Fruit fly (Drosophila melanogaster): Measurements from ENCODE around the gene CG13078.

Gene CG13078

DNA sequence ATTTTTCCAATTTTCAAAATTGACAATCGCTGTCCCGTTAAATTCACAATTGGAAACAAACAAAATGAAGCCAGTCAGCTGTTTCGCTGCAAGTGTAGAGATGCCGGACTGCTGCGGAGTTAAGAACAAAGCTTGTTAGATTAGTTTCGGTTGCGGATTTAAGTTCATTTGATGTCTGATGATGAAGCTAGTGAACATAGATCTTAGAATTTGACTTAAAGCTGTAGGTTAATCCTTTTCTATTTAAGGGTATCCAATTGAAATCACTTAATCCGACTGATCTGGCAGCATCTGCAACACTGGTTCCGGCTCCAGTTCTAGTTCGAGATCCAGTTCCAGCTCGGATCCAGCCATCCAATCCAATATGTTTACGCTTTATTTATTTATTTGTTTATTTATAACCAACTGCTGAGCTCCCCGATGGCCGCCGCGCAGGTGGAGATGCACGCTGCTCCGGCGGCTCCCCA, 20.2 kb downstream of the CG13078 start, which contains the start of the genes PCNA2 and CG10366 (continued):
- peak; percentile 0 for TF ChIP-seq CG13894 (tag; optimal IDR thresholded peaks at IDR 0.05)
- TF ChIP-seq B-H1 (GFP tag; IDR thresholded peaks at IDR 0.05): 0 out of 3 replicates have a peak, but pooled peaks have one; percentile 12
- TF ChIP-seq CG12219 (GFP tag; optimal IDR thresholded peaks at IDR 0.05): no peak
- TF ChIP-seq CG9437 (GFP tag; optimal IDR thresholded peaks at IDR 0.05): peak; percentile 28
- TF ChIP-seq gcm2 (GFP tag; optimal IDR thresholded peaks at IDR 0.05): no peak
- peak; percentile 75 for TF ChIP-seq Chrac-16 (GFP tag; optimal IDR thresholded peaks at IDR 0.05)
- peak in 1 of 3 experiments; percentile 60 for TF ChIP-seq lola (GFP tag; optimal IDR thresholded peaks at IDR 0.05)
- no peak for TF ChIP-seq Stat92E (GFP tag; optimal IDR thresholded peaks at IDR 0.05)
- peak; percentile 79 for TF ChIP-seq Myb (GFP tag; optimal IDR thresholded peaks at IDR 0.05)
- peak; percentile 27; the same call in 1 of the 2 replicates for TF ChIP-seq CG32772 (GFP tag; IDR thresholded peaks at IDR 0.05)
- TF ChIP-seq peb (GFP tag; IDR thresholded peaks at IDR 0.05): no peak
- TF ChIP-seq cg (GFP tag; optimal IDR thresholded peaks at IDR 0.05): no peak
- TF ChIP-seq CG15514 (GFP tag; optimal IDR thresholded peaks at IDR 0.05): peak; percentile 100
- TF ChIP-seq CG3995 (GFP tag; optimal IDR thresholded peaks at IDR 0.05): peak; percentile 65
- no peak for TF ChIP-seq sima (GFP tag; optimal IDR thresholded peaks at IDR 0.05)
- no peak for TF ChIP-seq kah (GFP tag; optimal IDR thresholded peaks at IDR 0.05)
- TF ChIP-seq Mad (GFP tag; optimal IDR thresholded peaks at IDR 0.05): peak; percentile 76
- peak; percentile 94 for TF ChIP-seq MBD-R2 (GFP tag; IDR thresholded peaks at IDR 0.05)
- TF ChIP-seq CG4854 (GFP tag; optimal IDR thresholded peaks at IDR 0.05): peak; percentile 52
- TF ChIP-seq Atf-2 (GFP tag; optimal IDR thresholded peaks at IDR 0.05): peak; percentile 57
- peak; percentile 69 for TF ChIP-seq CG16863 (GFP tag; optimal IDR thresholded peaks at IDR 0.05)
- peak; percentile 33 for TF ChIP-seq slou (GFP tag; optimal IDR thresholded peaks at IDR 0.05)
- TF ChIP-seq hbn (GFP tag; IDR thresholded peaks at IDR 0.05; ENCODE audit: partially characterized antibody): no peak; the same call in 1 of the 2 replicates
- peak; percentile 66 for TF ChIP-seq CG12942 (GFP tag; optimal IDR thresholded peaks at IDR 0.05)
- TF ChIP-seq disco-r (GFP tag; optimal IDR thresholded peaks at IDR 0.05): no peak
- TF ChIP-seq CG11085 (GFP tag; IDR thresholded peaks at IDR 0.05): no peak
- peak; percentile 64 for TF ChIP-seq CG13296 (GFP tag; optimal IDR thresholded peaks at IDR 0.05)
- TF ChIP-seq nerfin-2 (GFP tag; IDR thresholded peaks at IDR 0.05; ENCODE audit: partially characterized antibody): no peak
- peak; percentile 56 for TF ChIP-seq Meics (GFP tag; optimal IDR thresholded peaks at IDR 0.05)
- TF ChIP-seq HHEX (GFP tag; optimal IDR thresholded peaks at IDR 0.05): peak; percentile 54
- TF ChIP-seq B-H2 (GFP tag; optimal IDR thresholded peaks at IDR 0.05): peak; percentile 70
- peak; percentile 77 for TF ChIP-seq CG17829 (tag; optimal IDR thresholded peaks at IDR 0.05)
- peak; percentile 53 for TF ChIP-seq Bteb2 (GFP tag; optimal IDR thresholded peaks at IDR 0.05)
- TF ChIP-seq Ets97D (GFP tag; optimal IDR thresholded peaks at IDR 0.05): peak; percentile 78
- TF ChIP-seq CG5180 (GFP tag; optimal IDR thresholded peaks at IDR 0.05): no peak
- no peak for TF ChIP-seq D (optimal IDR thresholded peaks at IDR 0.05)
- TF ChIP-seq D (GFP tag; optimal IDR thresholded peaks at IDR 0.05): peak; percentile 29
- TF ChIP-seq zfh2 (GFP tag; optimal IDR thresholded peaks at IDR 0.05): peak; percentile 79

DNA sequence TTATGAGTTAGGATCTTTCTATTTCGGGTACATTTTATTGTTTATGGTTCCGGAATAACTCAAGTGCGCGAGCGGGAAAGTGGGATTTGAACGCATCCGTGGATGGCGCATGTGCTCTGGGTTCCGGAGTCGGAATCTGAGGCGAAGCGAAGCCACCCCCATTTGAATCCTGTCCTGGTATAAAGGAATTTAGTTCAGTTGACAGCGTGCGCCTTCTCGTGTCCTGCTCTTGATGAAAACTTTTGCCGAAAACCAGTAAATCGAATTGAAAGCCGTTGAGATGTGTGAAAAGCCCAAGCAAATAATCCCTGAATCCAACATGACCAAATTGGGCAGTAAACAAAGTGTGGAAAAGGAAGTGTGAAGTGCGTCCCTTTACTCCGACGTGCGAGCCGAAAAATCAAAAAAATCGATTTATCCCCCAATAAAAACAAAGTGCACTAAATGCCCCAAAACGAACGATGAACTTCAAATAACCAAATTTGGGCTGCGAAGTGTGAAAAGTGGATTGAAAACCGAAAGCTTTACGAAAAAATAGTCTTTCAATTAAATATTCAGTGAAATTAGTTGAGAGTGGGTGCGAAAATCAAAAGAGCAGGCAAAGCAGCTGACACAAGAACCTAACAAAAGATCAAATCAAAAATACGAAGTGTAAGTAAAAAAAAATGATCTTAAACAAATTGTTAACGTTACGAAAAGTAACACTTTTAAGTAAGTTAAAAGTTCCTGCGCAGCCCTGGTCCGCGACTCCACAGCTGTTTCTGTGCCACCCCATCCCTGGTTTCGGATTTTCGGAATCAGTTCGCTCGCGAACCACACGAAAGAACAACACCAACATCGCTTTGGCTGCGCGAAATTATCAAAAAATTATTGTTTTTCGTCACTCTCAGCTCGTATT, 23.0 kb downstream of the CG13078 start, which contains the start of gene Lar:
Gene Lar, plus strand, starts transcription at position 188 of the 898 bp plus-strand sequence.
- TF ChIP-seq CG17568 (GFP tag; optimal IDR thresholded peaks at IDR 0.05): no peak
- peak; percentile 71 for TF ChIP-seq shn (GFP tag; optimal IDR thresholded peaks at IDR 0.05)
- TF ChIP-seq Doc3 (GFP tag; IDR thresholded peaks at IDR 0.05; ENCODE audit: partially characterized antibody): no peak
- no peak for TF ChIP-seq C15 (GFP tag; IDR thresholded peaks at IDR 0.05)
- peak; percentile 15 for TF ChIP-seq fd96Cb (tag; optimal IDR thresholded peaks at IDR 0.05)
- peak; percentile 62 for TF ChIP-seq CG18599 (GFP tag; optimal IDR thresholded peaks at IDR 0.05)
- TF ChIP-seq CG6683 (GFP tag; optimal IDR thresholded peaks at IDR 0.05): no peak
- no peak for TF ChIP-seq sens-2 (GFP tag; IDR thresholded peaks at IDR 0.05)
- no peak for TF ChIP-seq toy (GFP tag; IDR thresholded peaks at IDR 0.05)
- no peak for TF ChIP-seq psq (GFP tag; optimal IDR thresholded peaks at IDR 0.05)
- peak; percentile 62; the same call in 1 of the 2 replicates for TF ChIP-seq Xrp1 (GFP tag; IDR thresholded peaks at IDR 0.05)
- peak; percentile 76 for TF ChIP-seq Dbx (GFP tag; IDR thresholded peaks at IDR 0.05)
